Worm (Caenorhabditis elegans): ENCODE data around the gene K08C7.4.
A peak's percentile ranks its signal among the peaks of the same experiment; 100 is the strongest.

The K08C7.4 gene

DNA sequence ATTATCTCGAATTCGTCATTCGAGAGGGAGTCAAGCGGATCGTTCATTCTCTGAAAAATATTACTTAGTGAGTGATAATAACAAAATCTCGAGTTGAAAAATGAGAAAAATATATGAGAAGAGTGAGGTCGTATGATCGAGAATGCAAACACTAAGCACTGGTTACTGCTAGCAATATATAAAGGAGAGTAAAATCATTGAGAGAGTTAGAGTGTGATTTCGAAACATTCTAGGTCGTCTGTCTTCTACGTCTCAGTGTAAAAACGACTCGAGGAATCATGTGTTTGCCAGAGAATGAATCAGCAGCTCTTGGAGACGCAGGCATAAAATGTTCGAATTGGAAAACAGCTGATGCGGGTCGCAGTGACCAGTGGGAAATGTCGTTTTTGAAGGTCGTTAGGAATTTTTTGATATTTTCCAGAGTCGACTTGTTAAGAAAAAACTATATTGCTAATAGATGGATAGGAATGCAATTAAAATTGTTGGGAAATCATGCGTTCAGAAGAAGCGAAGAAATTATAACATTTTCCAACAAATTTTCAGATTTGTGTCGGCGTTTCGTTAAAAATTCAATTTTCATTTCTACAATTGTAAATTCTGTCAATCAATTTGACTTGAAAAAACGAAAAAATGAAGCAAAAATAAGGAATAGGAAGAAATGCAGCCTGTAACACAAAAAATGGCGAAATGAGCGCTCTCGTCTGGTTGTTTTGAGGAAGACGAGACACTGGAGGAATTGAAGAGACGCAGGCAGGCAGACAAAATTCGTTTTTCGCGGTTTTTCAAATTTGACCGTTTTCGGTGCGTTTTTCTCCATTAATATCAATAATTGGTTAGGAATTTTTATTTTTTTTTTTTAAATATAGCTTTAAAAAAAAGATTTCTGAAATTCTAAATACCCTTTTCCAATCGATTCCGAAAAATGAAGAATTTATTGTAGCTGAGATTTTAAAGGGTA is 17.0 kb upstream of the K08C7.4 start, which contains the start of gene allo-1 (continued):
- peak; percentile 46 for TF ChIP-seq nhr-6 (tag; optimal IDR thresholded peaks at IDR 0.05)
- peak; percentile 55 for TF ChIP-seq unc-55 (GFP tag; optimal IDR thresholded peaks at IDR 0.05)
- no peak for TF ChIP-seq unc-62 (GFP tag; optimal IDR thresholded peaks at IDR 0.05)
- TF ChIP-seq ZK546.5 (tag; optimal IDR thresholded peaks at IDR 0.05): no peak
- TF ChIP-seq nhr-77 (tag; optimal IDR thresholded peaks at IDR 0.05): no peak
- TF ChIP-seq nhr-10 (tag; optimal IDR thresholded peaks at IDR 0.05): no peak
- TF ChIP-seq elt-1 (tag; optimal IDR thresholded peaks at IDR 0.05): no peak
- TF ChIP-seq aly-2 (tag; optimal IDR thresholded peaks at IDR 0.05): no peak
- peak; percentile 32 for TF ChIP-seq ztf-4 (tag; optimal IDR thresholded peaks at IDR 0.05)
- TF ChIP-seq dmd-4 (tag; optimal IDR thresholded peaks at IDR 0.05): no peak
- TF ChIP-seq lin-11 (tag; optimal IDR thresholded peaks at IDR 0.05): no peak
- no peak for TF ChIP-seq ztf-1 (GFP tag; conservative IDR thresholded peaks at IDR 0.05)
- peak; percentile 91 for TF ChIP-seq gmeb-1 (tag; optimal IDR thresholded peaks at IDR 0.05)
- no peak for TF ChIP-seq nhr-23 (tag; optimal IDR thresholded peaks at IDR 0.05)
- no peak for TF ChIP-seq mdl-1 (tag; optimal IDR thresholded peaks at IDR 0.05)
- no peak for TF ChIP-seq ceh-16 (tag; optimal IDR thresholded peaks at IDR 0.05)
- TF ChIP-seq lin-13 (GFP tag; optimal IDR thresholded peaks at IDR 0.05): no peak
- TF ChIP-seq lsy-2 (tag; optimal IDR thresholded peaks at IDR 0.05): peak in 1 of 2 experiments; percentile 75
- TF ChIP-seq blmp-1 (tag; optimal IDR thresholded peaks at IDR 0.05; ENCODE audit: insufficient read depth): peak; percentile 43
- no peak for TF ChIP-seq ama-1 (optimal IDR thresholded peaks at IDR 0.05)
- TF ChIP-seq lin-39 (tag; optimal IDR thresholded peaks at IDR 0.05): no peak
- no peak for TF ChIP-seq elt-3 (tag; optimal IDR thresholded peaks at IDR 0.05)
- no peak for TF ChIP-seq nhr-237 (tag; optimal IDR thresholded peaks at IDR 0.05)
- TF ChIP-seq egl-27 (tag; optimal IDR thresholded peaks at IDR 0.05): no peak
- TF ChIP-seq nhr-11 (tag; optimal IDR thresholded peaks at IDR 0.05): no peak
- TF ChIP-seq nhr-25 (tag; optimal IDR thresholded peaks at IDR 0.05): peak; percentile 79
- TF ChIP-seq ceh-82 (tag; optimal IDR thresholded peaks at IDR 0.05): no peak

ce11 chrIV:10695203-10695602 is 14.9 kb upstream of the K08C7.4 start, which contains the start of gene R102.4:
Gene R102.4 (minus strand): TSS chrIV:10695303.
- TF ChIP-seq fos-1 (tag; optimal IDR thresholded peaks at IDR 0.05): no peak
- no peak for TF ChIP-seq sma-3 (GFP tag; optimal IDR thresholded peaks at IDR 0.05)
- TF ChIP-seq ama-1 (optimal IDR thresholded peaks at IDR 0.05): no peak
- no peak for TF ChIP-seq lin-39 (tag; optimal IDR thresholded peaks at IDR 0.05)
- TF ChIP-seq mab-5 (tag; optimal IDR thresholded peaks at IDR 0.05): no peak
- TF ChIP-seq alr-1 (tag; optimal IDR thresholded peaks at IDR 0.05): no peak
- TF ChIP-seq sem-4 (tag; optimal IDR thresholded peaks at IDR 0.05): no peak
- no peak for TF ChIP-seq mbf-1 (tag; optimal IDR thresholded peaks at IDR 0.05)
- TF ChIP-seq nhr-237 (tag; optimal IDR thresholded peaks at IDR 0.05): no peak
- no peak for TF ChIP-seq nhr-6 (tag; optimal IDR thresholded peaks at IDR 0.05)
- no peak for TF ChIP-seq nhr-21 (tag; optimal IDR thresholded peaks at IDR 0.05)
- TF ChIP-seq Y55F3AM.14 (GFP tag; optimal IDR thresholded peaks at IDR 0.05): no peak
- no peak for TF ChIP-seq lin-13 (GFP tag; optimal IDR thresholded peaks at IDR 0.05)
- no peak for TF ChIP-seq crh-2 (tag; optimal IDR thresholded peaks at IDR 0.05)
- TF ChIP-seq gmeb-1 (tag; optimal IDR thresholded peaks at IDR 0.05): no peak
- TF ChIP-seq peb-1 (tag; optimal IDR thresholded peaks at IDR 0.05): no peak

- TF ChIP-seq lsy-2 (tag; optimal IDR thresholded peaks at IDR 0.05) (no peak), lin-13 (GFP tag; optimal IDR thresholded peaks at IDR 0.05) (no peak), unc-55 (GFP tag; optimal IDR thresholded peaks at IDR 0.05) (no peak), elt-3 (tag; optimal IDR thresholded peaks at IDR 0.05) (no peak), alr-1 (tag; optimal IDR thresholded peaks at IDR 0.05) (no peak), aly-2 (tag; optimal IDR thresholded peaks at IDR 0.05) (no peak), elt-1 (tag; optimal IDR thresholded peaks at IDR 0.05) (no peak), peb-1 (tag; optimal IDR thresholded peaks at IDR 0.05) (no peak), gmeb-1 (tag; optimal IDR thresholded peaks at IDR 0.05) (no peak), mdl-1 (tag; optimal IDR thresholded peaks at IDR 0.05) (no peak)
Observed at ce11 chrIV:10690139-10690538, 9.9 kb upstream of the K08C7.4 start, which contains the start of gene R102.8. Gene R102.8 (minus strand): TSS chrIV:10690239.
